Fruit fly (Drosophila melanogaster) whole organism, embryonic: Measurements from ENCODE around the gene CG31275.

Source experiments
- Bgb ChIP-seq: fragments of 200-800 bp; sonication (Bioruptor generic); IDR thresholded peaks from 2 replicates; pipeline ENCODE4 v1.3.6; 2022; ENCODE audit warnings: missing biosample characterization, missing genetic modification characterization; ENCODE audit not compliant: partially characterized antibody
- C15 ChIP-seq: fragments of 200-800 bp; sonication (Bioruptor generic); IDR thresholded peaks from 3 replicates; pipeline ENCODE4 v1.3.6; 2022; ENCODE audit warnings: missing biosample characterization, missing genetic modification characterization
- CG10267 ChIP-seq: fragments of 200-800 bp; sonication (Bioruptor generic); optimal IDR thresholded peaks from 2 replicates; lab custom pipeline; 2018; ENCODE audit warnings: missing biosample characterization, mild to moderate bottlenecking, missing genetic modification characterization, moderate library complexity
- CG10274 ChIP-seq: fragments of 200-800 bp; sonication (Bioruptor generic); optimal IDR thresholded peaks from 3 replicates; lab custom pipeline; 2017; ENCODE audit warnings: missing biosample characterization, mild to moderate bottlenecking, missing genetic modification characterization
- CG11093 ChIP-seq: fragments of 200-800 bp; sonication (Bioruptor generic); IDR thresholded peaks from 3 replicates; pipeline ENCODE4 v1.3.6; 2022; ENCODE audit warnings: missing biosample characterization, missing genetic modification characterization
- CG11398 ChIP-seq: fragments of 200-800 bp; sonication (Bioruptor generic); optimal IDR thresholded peaks from 2 replicates; lab custom pipeline; 2016; ENCODE audit warnings: missing biosample characterization, missing genetic modification characterization
- CG12219 ChIP-seq: fragments of 200-800 bp; sonication (Bioruptor generic); optimal IDR thresholded peaks from 3 replicates; lab custom pipeline; 2018; ENCODE audit warnings: missing biosample characterization, mild to moderate bottlenecking, missing genetic modification characterization
- CG13624 ChIP-seq: fragments of 200-800 bp; sonication (Bioruptor generic); optimal IDR thresholded peaks from 2 replicates; lab custom pipeline; 2016; ENCODE audit warnings: missing biosample characterization, missing genetic modification characterization
- CG14860 ChIP-seq: fragments of 200-800 bp; sonication (Bioruptor generic); IDR thresholded peaks from 3 replicates; pipeline ENCODE4 v1.3.6; 2022; ENCODE audit warnings: missing biosample characterization, missing genetic modification characterization; ENCODE audit not compliant: partially characterized antibody
- CG2120 ChIP-seq: fragments of 200-800 bp; sonication (Bioruptor generic); optimal IDR thresholded peaks from 3 replicates; lab custom pipeline; 2016; ENCODE audit warnings: missing biosample characterization, missing genetic modification characterization
- CG2712 ChIP-seq: fragments of 200-800 bp; optimal IDR thresholded peaks from 3 replicates; lab custom pipeline; 2019; ENCODE audit warnings: missing biosample characterization, mild to moderate bottlenecking, missing genetic modification characterization, moderate library complexity
- CG31441 ChIP-seq: fragments of 200-800 bp; sonication (Bioruptor generic); IDR thresholded peaks from 2 replicates; pipeline ENCODE4 v1.3.6; 2022; ENCODE audit warnings: missing biosample characterization, missing genetic modification characterization
- CG4617 ChIP-seq: fragments of 200-800 bp; sonication (Bioruptor generic); optimal IDR thresholded peaks from 3 replicates; lab custom pipeline; 2016; ENCODE audit warnings: missing biosample characterization, missing genetic modification characterization, borderline replicate concordance
- CG4854 ChIP-seq: fragments of 200-800 bp; sonication (Bioruptor generic); optimal IDR thresholded peaks from 2 replicates; lab custom pipeline; 2016; ENCODE audit warnings: missing biosample characterization, missing genetic modification characterization, inconsistent platforms
- CG5180 ChIP-seq: fragments of 200-800 bp; sonication (Bioruptor generic); optimal IDR thresholded peaks from 3 replicates; lab custom pipeline; 2017; ENCODE audit warnings: missing biosample characterization, missing genetic modification characterization, mild to moderate bottlenecking, moderate library complexity, missing genetic modification reagents
- CG5953 ChIP-seq: fragments of 200-800 bp; sonication (Bioruptor generic); IDR thresholded peaks from 2 replicates; pipeline ENCODE4 v1.3.6; 2022; ENCODE audit warnings: missing biosample characterization, missing genetic modification characterization
- CG6689 ChIP-seq: fragments of 200-800 bp; sonication (Bioruptor generic); IDR thresholded peaks from 2 replicates; pipeline ENCODE4 v1.3.6; 2022; ENCODE audit warnings: missing biosample characterization, missing genetic modification characterization
- CG7745 ChIP-seq: fragments of 200-800 bp; sonication (Bioruptor generic); optimal IDR thresholded peaks from 2 replicates; lab custom pipeline; 2018; ENCODE audit warnings: missing biosample characterization, mild to moderate bottlenecking, missing genetic modification characterization, moderate library complexity
- CG8388 ChIP-seq: fragments of 200-800 bp; sonication (Bioruptor generic); optimal IDR thresholded peaks from 2 replicates; lab custom pipeline; 2019; ENCODE audit warnings: missing biosample characterization, mild to moderate bottlenecking, missing genetic modification characterization, moderate library complexity
- CG8765 ChIP-seq: fragments of 200-800 bp; sonication (Bioruptor generic); IDR thresholded peaks from 2 replicates; pipeline ENCODE4 v1.3.6; 2022; ENCODE audit warnings: missing biosample characterization, missing genetic modification characterization
- Dip3 ChIP-seq: fragments of 200-800 bp; sonication (Bioruptor generic); optimal IDR thresholded peaks from 3 replicates; lab custom pipeline; 2016; ENCODE audit warnings: missing biosample characterization, missing genetic modification characterization
- Dp ChIP-seq: fragments of 200-800 bp; sonication (Bioruptor generic); optimal IDR thresholded peaks from 2 replicates; lab custom pipeline; 2018; ENCODE audit warnings: missing biosample characterization, mild to moderate bottlenecking, missing genetic modification characterization, moderate library complexity
- Drgx ChIP-seq: fragments of 200-800 bp; sonication (Bioruptor generic); IDR thresholded peaks from 2 replicates; pipeline ENCODE4 v1.3.6; 2022; ENCODE audit warnings: missing biosample characterization, missing genetic modification characterization
- Elba2 ChIP-seq: fragments of 200-800 bp; sonication (Bioruptor generic); optimal IDR thresholded peaks from 3 replicates; lab custom pipeline; 2016; ENCODE audit warnings: missing biosample characterization, missing genetic modification characterization
- Fer3 ChIP-seq: fragments of 200-800 bp; sonication (Bioruptor generic); optimal IDR thresholded peaks from 2 replicates; lab custom pipeline; 2018; ENCODE audit warnings: missing biosample characterization, mild to moderate bottlenecking, missing genetic modification characterization, moderate library complexity
- HLH4C ChIP-seq: fragments of 200-800 bp; sonication (Bioruptor generic); IDR thresholded peaks from 3 replicates; pipeline ENCODE4 v1.3.6; 2022; ENCODE audit warnings: missing biosample characterization, missing genetic modification characterization; ENCODE audit not compliant: partially characterized antibody
- Hr78 ChIP-seq, 2 experiments: fragments of 200-800 bp in 1 of 2; fragments of >200 bp in 1 of 2; sonication (Bioruptor generic) in 1 of 2; optimal IDR thresholded peaks; 2 replicates each; lab custom pipeline; 2017 to 2019; ENCODE audit warnings: missing biosample characterization in 2 of 2, missing genetic modification characterization in 2 of 2, mild to moderate bottlenecking in 1 of 2, moderate library complexity in 1 of 2
- Lpt ChIP-seq: fragments of >200 bp; optimal IDR thresholded peaks from 2 replicates; lab custom pipeline; 2018; ENCODE audit warnings: missing biosample characterization, missing genetic modification characterization
- Myb ChIP-seq: fragments of 200-800 bp; sonication (Bioruptor generic); optimal IDR thresholded peaks from 2 replicates; lab custom pipeline; 2016; ENCODE audit warnings: missing biosample characterization, missing genetic modification characterization
- Oli ChIP-seq: fragments of 200-800 bp; sonication (Bioruptor generic); optimal IDR thresholded peaks from 2 replicates; lab custom pipeline; 2018; ENCODE audit warnings: missing biosample characterization, mild to moderate bottlenecking, missing genetic modification characterization, moderate library complexity
- PHDP ChIP-seq: fragments of 200-800 bp; sonication (Bioruptor generic); optimal IDR thresholded peaks from 3 replicates; lab custom pipeline; 2018; ENCODE audit warnings: missing biosample characterization, mild to moderate bottlenecking, missing genetic modification characterization, moderate library complexity
- Ptx1 ChIP-seq: fragments of 200-800 bp; sonication (Bioruptor generic); IDR thresholded peaks from 2 replicates; pipeline ENCODE4 v1.3.6; 2022; ENCODE audit warnings: missing biosample characterization, missing genetic modification characterization
- Scr ChIP-seq: fragments of 200-800 bp; sonication (Bioruptor generic); IDR thresholded peaks from 2 replicates; pipeline ENCODE4 v1.3.6; 2022; ENCODE audit warnings: missing biosample characterization, missing genetic modification characterization; ENCODE audit not compliant: partially characterized antibody
- Sox102F ChIP-seq: fragments of 200-800 bp; sonication (Bioruptor generic); optimal IDR thresholded peaks from 2 replicates; lab custom pipeline; 2018; ENCODE audit warnings: missing biosample characterization, mild to moderate bottlenecking, missing genetic modification characterization, moderate library complexity
- Sry-β ChIP-seq: fragments of 200-800 bp; sonication (Bioruptor generic); optimal IDR thresholded peaks from 2 replicates; lab custom pipeline; 2018; ENCODE audit warnings: missing biosample characterization, mild to moderate bottlenecking, missing genetic modification characterization, moderate library complexity
- Taf1 ChIP-seq: fragments of 200-800 bp; sonication (Bioruptor generic); IDR thresholded peaks from 2 replicates; pipeline ENCODE4 v1.3.6; 2022; ENCODE audit warnings: missing biosample characterization, missing genetic modification characterization
- az2 ChIP-seq: fragments of 200-800 bp; sonication (Bioruptor generic); optimal IDR thresholded peaks from 3 replicates; lab custom pipeline; 2016; ENCODE audit warnings: missing biosample characterization, missing genetic modification characterization
- danr ChIP-seq: fragments of 200-800 bp; sonication (Bioruptor generic); IDR thresholded peaks from 2 replicates; pipeline ENCODE4 v1.3.6; 2022; ENCODE audit warnings: missing biosample characterization, missing genetic modification characterization
- eve ChIP-seq, 2 experiments: fragments of >200 bp; optimal IDR thresholded peaks; 2 replicates each; lab custom pipeline; 2017; ENCODE audit warnings: missing biosample characterization in 2 of 2, missing genetic modification characterization in 2 of 2
- gcm ChIP-seq: fragments of 200-800 bp; sonication (Bioruptor generic); optimal IDR thresholded peaks from 2 replicates; lab custom pipeline; 2019; ENCODE audit warnings: missing biosample characterization, mild to moderate bottlenecking, missing genetic modification characterization, moderate library complexity
- insv ChIP-seq, 2 experiments: fragments of 200-800 bp; sonication (Bioruptor generic); optimal IDR thresholded peaks; 3 replicates each; lab custom pipeline; 2016 to 2018; ENCODE audit warnings: missing biosample characterization in 2 of 2, missing genetic modification characterization in 2 of 2
- ken ChIP-seq: fragments of 200-800 bp; sonication (Bioruptor generic); IDR thresholded peaks from 3 replicates; pipeline ENCODE4 v1.3.6; 2022; ENCODE audit warnings: missing biosample characterization, missing genetic modification characterization
- onecut ChIP-seq: fragments of 200-800 bp; sonication (Bioruptor generic); IDR thresholded peaks from 2 replicates; pipeline ENCODE4 v1.3.6; 2022; ENCODE audit warnings: missing biosample characterization, missing genetic modification characterization
- rib ChIP-seq: fragments of 200-800 bp; sonication (Bioruptor generic); IDR thresholded peaks from 2 replicates; pipeline ENCODE4 v1.3.6; 2022; ENCODE audit warnings: missing biosample characterization, missing genetic modification characterization
- sc ChIP-seq, 3 experiments: fragments of >200 bp in 2 of 3; fragments of 200-800 bp in 1 of 3; sonication (Bioruptor generic) in 1 of 3; optimal IDR thresholded peaks; 2 replicates in 2 of 3; 3 replicates in 1 of 3; lab custom pipeline; 2017; ENCODE audit warnings: mild to moderate bottlenecking in 1 of 3, missing biosample characterization in 1 of 3, missing genetic modification characterization in 1 of 3, missing genetic modification reagents in 1 of 3
- tin ChIP-seq: fragments of 200-800 bp; sonication (Bioruptor generic); optimal IDR thresholded peaks from 3 replicates; lab custom pipeline; 2016; ENCODE audit warnings: missing biosample characterization, missing genetic modification characterization
- tio ChIP-seq: fragments of 200-800 bp; sonication (Bioruptor generic); optimal IDR thresholded peaks from 2 replicates; lab custom pipeline; 2017; ENCODE audit warnings: missing biosample characterization, missing genetic modification characterization, inconsistent platforms
- trh ChIP-seq: fragments of 200-800 bp; sonication (Bioruptor generic); optimal IDR thresholded peaks from 2 replicates; lab custom pipeline; 2016; ENCODE audit warnings: missing biosample characterization, missing genetic modification characterization
- zen2 ChIP-seq: fragments of 200-800 bp; sonication (Bioruptor generic); IDR thresholded peaks from 3 replicates; pipeline ENCODE4 v1.3.6; 2022; ENCODE audit warnings: missing biosample characterization, missing genetic modification characterization; ENCODE audit not compliant: partially characterized antibody

Gene CG31275

dm6 chr3R:16793935-16794589, 42.9 kb upstream of the CG31275 start (continued):
- TF ChIP-seq CG11093 (GFP tag; lab: Robert Waterston, UW) (no peak), PHDP (tag; lab: Kevin White, UChicago) (peak; percentile 58), Scr (no peak), CG8765 (GFP tag; lab: Robert Waterston, UW) (no peak), Dip3 (GFP tag; lab: Kevin White, UChicago) (no peak), eve (GFP tag; optimal IDR thresholded peaks at IDR 0.05; lab: Kevin White, UChicago) (peak in 1 of 2 experiments; percentile 37), C15 (GFP tag; lab: Robert Waterston, UW) (no peak), CG12219 (GFP tag; lab: Kevin White, UChicago) (peak; percentile 27), Oli (tag; lab: Kevin White, UChicago) (peak; percentile 74), CG10274 (GFP tag; lab: Kevin White, UChicago) (peak; percentile 4), CG10267 (tag; lab: Kevin White, UChicago) (peak; percentile 62), CG7745 (tag; lab: Kevin White, UChicago) (no peak), ken (GFP tag; lab: Robert Waterston, UW) (no peak), tin (peak; percentile 48), CG14860 (GFP tag; lab: Robert Waterston, UW) (no peak), CG8388 (GFP tag; lab: Kevin White, UChicago) (peak; percentile 47), Drgx (GFP tag; lab: Robert Waterston, UW) (no peak), CG4854 (GFP tag; lab: Kevin White, UChicago) (no peak), Sry-β (GFP tag; lab: Kevin White, UChicago) (no peak), Bgb (GFP tag; lab: Robert Waterston, UW) (no peak), CG2712 (tag; lab: Kevin White, UChicago) (peak; percentile 78), Hr78 (GFP tag; optimal IDR thresholded peaks at IDR 0.05; lab: Kevin White, UChicago) (no peak), CG31441 (GFP tag; lab: Robert Waterston, UW) (peak; percentile 76), trh (GFP tag; lab: Kevin White, UChicago) (no peak), gcm (GFP tag; lab: Kevin White, UChicago) (peak; percentile 26), Dp (GFP tag; lab: Kevin White, UChicago) (no peak), onecut (no peak), CG5953 (GFP tag; lab: Robert Waterston, UW) (no peak), Taf1 (GFP tag; lab: Robert Waterston, UW) (no peak), Fer3 (tag; lab: Kevin White, UChicago) (peak; percentile 54), az2 (GFP tag; lab: Kevin White, UChicago) (peak; percentile 63), Myb (peak; percentile 12), Ptx1 (GFP tag; lab: Robert Waterston, UW) (peak; percentile 32; the same call in 1 of the 2 replicates), insv (GFP tag; optimal IDR thresholded peaks at IDR 0.05; lab: Kevin White, UChicago) (no peak), Lpt (GFP tag; lab: Kevin White, UChicago) (no peak), sc (optimal IDR thresholded peaks at IDR 0.05; lab: Kevin White, UChicago) (no peak), sc (GFP tag; optimal IDR thresholded peaks at IDR 0.05; lab: Kevin White, UChicago) (peak; percentile 46), CG11398 (GFP tag; lab: Kevin White, UChicago) (no peak), zen2 (no peak), CG2120 (GFP tag; lab: Kevin White, UChicago) (peak; percentile 67), tio (GFP tag; lab: Kevin White, UChicago) (peak; percentile 55), CG5180 (peak; percentile 15), CG6689 (GFP tag; lab: Robert Waterston, UW) (peak; percentile 44; the same call in 1 of the 2 replicates), Sox102F (GFP tag; lab: Kevin White, UChicago) (peak; percentile 69), danr (GFP tag; lab: Robert Waterston, UW) (no peak), CG13624 (GFP tag; lab: Kevin White, UChicago) (no peak), rib (GFP tag; lab: Robert Waterston, UW) (no peak), CG4617 (GFP tag; lab: Kevin White, UChicago) (no peak), HLH4C (no peak), Elba2 (GFP tag; lab: Kevin White, UChicago) (no peak)
